Worm (Caenorhabditis elegans) whole organism, young adult: Measurements from ENCODE around the gene T05B4.8.
A peak's percentile ranks its signal among the peaks of the same experiment; 100 is the strongest.

Experiments used
- B0261.1 ChIP-seq: sonication (generic microtip); optimal IDR thresholded peaks from 2 replicates; lab custom pipeline; 2016; ENCODE audit warnings: mild to moderate bottlenecking, missing genetic modification characterization, moderate library complexity, missing compliant biosample characterization
- C06A6.2 ChIP-seq: fragments of 200-800 bp; sonication (Bioruptor generic); conservative IDR thresholded peaks from 2 replicates; pipeline ENCODE4 v1.3.6; 2022; ENCODE audit warnings: missing genetic modification characterization, missing compliant biosample characterization
- D2030.7 ChIP-seq: fragments of 200-800 bp; sonication (Bioruptor generic); IDR thresholded peaks from 2 replicates; pipeline ENCODE4 v1.3.6; 2022; ENCODE audit warnings: missing genetic modification reagents, missing genetic modification characterization, missing compliant biosample characterization
- F23B12.7 ChIP-seq: sonication (generic microtip); optimal IDR thresholded peaks from 2 replicates; lab custom pipeline; 2017; ENCODE audit warnings: missing genetic modification characterization, mild to moderate bottlenecking, missing compliant biosample characterization, antibody characterized with exemption, moderate library complexity; ENCODE audit not compliant: insufficient read depth
- F55B11.4 ChIP-seq: sonication (generic microtip); optimal IDR thresholded peaks from 2 replicates; lab custom pipeline; 2016; ENCODE audit warnings: missing compliant biosample characterization, missing genetic modification characterization, borderline replicate concordance; ENCODE audit not compliant: insufficient read depth
- F57C9.4 ChIP-seq: sonication (generic microtip); optimal IDR thresholded peaks from 2 replicates; lab custom pipeline; 2017; ENCODE audit warnings: mild to moderate bottlenecking, missing genetic modification characterization, missing compliant biosample characterization
- K12H6.12 ChIP-seq: fragments of 200-800 bp; sonication (Bioruptor generic); optimal IDR thresholded peaks from 2 replicates; lab custom pipeline; 2018; ENCODE audit warnings: mild to moderate bottlenecking, missing genetic modification characterization, missing compliant biosample characterization
- T26A5.8 ChIP-seq: sonication (generic microtip); optimal IDR thresholded peaks from 2 replicates; lab custom pipeline; 2016; ENCODE audit warnings: missing genetic modification characterization, missing compliant biosample characterization
- Y53G8AR.9 ChIP-seq: fragments of 200-800 bp; sonication (Bioruptor generic); conservative IDR thresholded peaks from 2 replicates; pipeline ENCODE4 v1.3.6; 2022; ENCODE audit warnings: missing genetic modification reagents, missing genetic modification characterization, missing compliant biosample characterization
- Y56A3A.18 ChIP-seq: fragments of 200-800 bp; sonication (Bioruptor generic); IDR thresholded peaks from 2 replicates; pipeline ENCODE4 v1.3.6; 2022; ENCODE audit warnings: missing genetic modification reagents, missing genetic modification characterization, missing compliant biosample characterization
- Y79H2A.3 ChIP-seq: fragments of 200-800 bp; sonication (Bioruptor generic); conservative IDR thresholded peaks from 2 replicates; pipeline ENCODE4 v1.3.6; 2022; ENCODE audit warnings: missing genetic modification reagents, missing genetic modification characterization, missing compliant biosample characterization
- atf-7 ChIP-seq: sonication (generic microtip); optimal IDR thresholded peaks from 2 replicates; lab custom pipeline; 2017; ENCODE audit warnings: mild to moderate bottlenecking, missing genetic modification characterization, missing compliant biosample characterization
- attf-3 ChIP-seq: fragments of 200-800 bp; sonication (Bioruptor generic); conservative IDR thresholded peaks from 2 replicates; pipeline ENCODE4 v1.3.6; 2022; ENCODE audit warnings: missing genetic modification reagents, missing genetic modification characterization, missing compliant biosample characterization
- attf-5 ChIP-seq: fragments of 200-800 bp; sonication (Bioruptor generic); optimal IDR thresholded peaks from 2 replicates; lab custom pipeline; 2018; ENCODE audit warnings: mild to moderate bottlenecking, missing genetic modification characterization, missing compliant biosample characterization
- bed-2 ChIP-seq: fragments of 200-800 bp; sonication (Bioruptor generic); IDR thresholded peaks from 2 replicates; pipeline ENCODE4 v1.3.6; 2022; ENCODE audit warnings: missing genetic modification reagents, missing genetic modification characterization, missing compliant biosample characterization
- ceh-40 ChIP-seq: fragments of 200-800 bp; sonication (Bioruptor generic); IDR thresholded peaks from 2 replicates; pipeline ENCODE4 v1.3.6; 2022; ENCODE audit warnings: missing genetic modification characterization, missing compliant biosample characterization
- chd-7 ChIP-seq: sonication (generic microtip); optimal IDR thresholded peaks from 2 replicates; lab custom pipeline; 2016; ENCODE audit warnings: mild to moderate bottlenecking, missing genetic modification characterization, moderate library complexity, missing compliant biosample characterization
- die-1 ChIP-seq: sonication (generic microtip); optimal IDR thresholded peaks from 2 replicates; lab custom pipeline; 2016; ENCODE audit warnings: missing genotype, mild to moderate bottlenecking, missing genetic modification characterization, missing compliant biosample characterization
- dpff-1 ChIP-seq: sonication (generic microtip); optimal IDR thresholded peaks from 2 replicates; lab custom pipeline; 2017; ENCODE audit warnings: mild to moderate bottlenecking, missing genetic modification characterization, missing compliant biosample characterization
- dpl-1 ChIP-seq: fragments of 150-350 bp; optimal IDR thresholded peaks from 2 replicates; lab custom pipeline; 2014; ENCODE audit warnings: missing biosample characterization, missing genetic modification reagents, missing genetic modification characterization
- efl-1 ChIP-seq: fragments of 150-350 bp; optimal IDR thresholded peaks from 2 replicates; lab custom pipeline; 2014; ENCODE audit warnings: missing biosample characterization, missing genetic modification reagents, missing genetic modification characterization
- fkh-3 ChIP-seq: sonication (generic microtip); optimal IDR thresholded peaks from 2 replicates; lab custom pipeline; 2016; ENCODE audit warnings: mild to moderate bottlenecking, missing genetic modification characterization, missing compliant biosample characterization
- hmg-1.2 ChIP-seq: fragments of 200-800 bp; sonication (Bioruptor generic); IDR thresholded peaks from 2 replicates; pipeline ENCODE4 v1.3.6; 2022; ENCODE audit warnings: missing genetic modification reagents, missing genetic modification characterization, missing compliant biosample characterization
- hsf-1 ChIP-seq: fragments of 200-800 bp; sonication (Bioruptor generic); IDR thresholded peaks from 2 replicates; pipeline ENCODE4 v1.3.6; 2022; ENCODE audit warnings: missing genetic modification reagents, missing genetic modification characterization, missing compliant biosample characterization
- lag-1 ChIP-seq: fragments of 200-800 bp; sonication (Bioruptor generic); IDR thresholded peaks from 2 replicates; pipeline ENCODE4 v1.3.6; 2022; ENCODE audit warnings: missing genetic modification reagents, missing genetic modification characterization, missing compliant biosample characterization
- lin-35 ChIP-seq, 3 experiments: fragments of 150-350 bp in 2 of 3; sonication (generic microtip) in 1 of 3; optimal IDR thresholded peaks; 2 replicates each; lab custom pipeline; 2014 to 2018; ENCODE audit warnings: missing biosample characterization in 3 of 3, missing genetic modification characterization in 3 of 3, missing genetic modification reagents in 3 of 3
- lin-40 ChIP-seq: sonication (generic microtip); optimal IDR thresholded peaks from 2 replicates; lab custom pipeline; 2016; ENCODE audit warnings: missing genetic modification characterization, mild to moderate bottlenecking, missing compliant biosample characterization, missing genotype, missing genetic modification reagents
- lin-54 ChIP-seq: fragments of 200-800 bp; sonication (Bioruptor generic); optimal IDR thresholded peaks from 2 replicates; lab custom pipeline; 2018; ENCODE audit warnings: mild to moderate bottlenecking, missing genetic modification characterization, missing compliant biosample characterization
- lsl-1 ChIP-seq: fragments of 200-800 bp; sonication (Bioruptor generic); optimal IDR thresholded peaks from 2 replicates; lab custom pipeline; 2018; ENCODE audit warnings: mild to moderate bottlenecking, missing genetic modification characterization, moderate library complexity, missing compliant biosample characterization
- lsy-27 ChIP-seq: sonication (generic microtip); optimal IDR thresholded peaks from 2 replicates; lab custom pipeline; 2017; ENCODE audit warnings: missing genetic modification characterization, mild to moderate bottlenecking, missing compliant biosample characterization, antibody characterized with exemption, missing genotype, borderline replicate concordance; ENCODE audit not compliant: insufficient read depth
- madf-10 ChIP-seq: sonication (generic microtip); optimal IDR thresholded peaks from 2 replicates; lab custom pipeline; 2016; ENCODE audit warnings: mild to moderate bottlenecking, missing genetic modification characterization, missing compliant biosample characterization
- madf-3 ChIP-seq: fragments of 200-800 bp; sonication (Bioruptor generic); IDR thresholded peaks from 2 replicates; pipeline ENCODE4 v1.3.6; 2022; ENCODE audit warnings: missing genetic modification reagents, missing genetic modification characterization, missing compliant biosample characterization
- mel-28 ChIP-seq: sonication (generic microtip); optimal IDR thresholded peaks from 2 replicates; lab custom pipeline; 2016; ENCODE audit warnings: borderline replicate concordance, mild to moderate bottlenecking, missing genetic modification characterization, missing compliant biosample characterization
- mes-4 ChIP-seq: sonication (generic microtip); optimal IDR thresholded peaks from 2 replicates; lab custom pipeline; 2016; ENCODE audit warnings: missing genotype, missing genetic modification characterization, missing compliant biosample characterization
- mxl-1 ChIP-seq: sonication (generic microtip); optimal IDR thresholded peaks from 2 replicates; lab custom pipeline; 2016; ENCODE audit warnings: missing genetic modification characterization, missing compliant biosample characterization
- nfya-1 ChIP-seq: sonication (generic microtip); optimal IDR thresholded peaks from 2 replicates; lab custom pipeline; 2017; ENCODE audit warnings: antibody characterized with exemption, missing compliant biosample characterization, missing genetic modification characterization, borderline replicate concordance; ENCODE audit not compliant: insufficient read depth
- nfya-2 ChIP-seq: fragments of 200-800 bp; sonication (Bioruptor generic); IDR thresholded peaks from 2 replicates; pipeline ENCODE4 v1.3.6; 2022; ENCODE audit warnings: missing genetic modification reagents, missing genetic modification characterization, missing compliant biosample characterization
- nfyb-1 ChIP-seq: fragments of 200-800 bp; sonication (Bioruptor generic); IDR thresholded peaks from 2 replicates; pipeline ENCODE4 v1.3.6; 2022; ENCODE audit warnings: missing genetic modification reagents, missing genetic modification characterization, missing compliant biosample characterization
- nhr-179 ChIP-seq: sonication (generic microtip); optimal IDR thresholded peaks from 2 replicates; lab custom pipeline; 2016; ENCODE audit warnings: mild to moderate bottlenecking, missing genetic modification characterization, missing compliant biosample characterization
- nhr-27 ChIP-seq: fragments of 200-800 bp; sonication (Bioruptor generic); optimal IDR thresholded peaks from 2 replicates; lab custom pipeline; 2018; ENCODE audit warnings: mild to moderate bottlenecking, missing genetic modification characterization, moderate library complexity, missing compliant biosample characterization
- sea-2 ChIP-seq: fragments of 200-800 bp; sonication (Bioruptor generic); IDR thresholded peaks from 2 replicates; pipeline ENCODE4 v1.3.6; 2022; ENCODE audit warnings: missing genetic modification characterization, missing compliant biosample characterization
- snpc-3.4 ChIP-seq: sonication (generic microtip); optimal IDR thresholded peaks from 2 replicates; lab custom pipeline; 2017; ENCODE audit warnings: missing genetic modification characterization, mild to moderate bottlenecking, missing compliant biosample characterization, antibody characterized with exemption, moderate library complexity, missing genotype, missing genetic modification reagents
- snpc-4 ChIP-seq, 5 experiments: fragments of 150-350 bp in 1 of 5; sonication (generic microtip) in 4 of 5; optimal IDR thresholded peaks; 2 replicates each; lab custom pipeline; 2014 to 2018; ENCODE audit warnings: missing genetic modification characterization in 5 of 5, missing biosample characterization in 3 of 5, antibody characterized with exemption in 2 of 5, mild to moderate bottlenecking in 2 of 5, missing compliant biosample characterization in 2 of 5, missing genotype in 2 of 5, moderate library complexity in 2 of 5, missing genetic modification reagents in 1 of 5
- somi-1 ChIP-seq: fragments of 200-800 bp; sonication (Bioruptor generic); optimal IDR thresholded peaks from 2 replicates; lab custom pipeline; 2018; ENCODE audit warnings: mild to moderate bottlenecking, missing genetic modification characterization, missing compliant biosample characterization
- tbx-9 ChIP-seq: sonication (generic microtip); optimal IDR thresholded peaks from 2 replicates; lab custom pipeline; 2016; ENCODE audit warnings: borderline replicate concordance, missing genetic modification characterization, inconsistent platforms, missing compliant biosample characterization
- tlf-1 ChIP-seq: fragments of 200-800 bp; sonication (Bioruptor generic); optimal IDR thresholded peaks from 2 replicates; lab custom pipeline; 2018; ENCODE audit warnings: mild to moderate bottlenecking, missing genetic modification characterization, missing compliant biosample characterization
- ztf-25 ChIP-seq: fragments of 200-800 bp; sonication (Bioruptor generic); IDR thresholded peaks from 2 replicates; pipeline ENCODE4 v1.3.6; 2022; ENCODE audit warnings: missing genetic modification reagents, missing genetic modification characterization, missing compliant biosample characterization
- ztf-3 ChIP-seq: fragments of 200-800 bp; sonication (Bioruptor generic); optimal IDR thresholded peaks from 2 replicates; lab custom pipeline; 2018; ENCODE audit warnings: mild to moderate bottlenecking, missing genetic modification characterization, missing compliant biosample characterization

Gene T05B4.8

ce11 chrV:4131471-4131939, 15.5 kb upstream of the T05B4.8 start, which contains the start of gene nhr-57 (continued):
- TF ChIP-seq chd-7, result peak; percentile 16
- TF ChIP-seq attf-5, result peak; percentile 29
- no peak for TF ChIP-seq lin-35 (GFP tag; optimal IDR thresholded peaks at IDR 0.05; lab: Kevin White, UChicago)
- no peak for TF ChIP-seq nfya-1 (tag; lab: Kevin White, UChicago)
- no peak for TF ChIP-seq Y79H2A.3 (GFP tag; lab: Robert Waterston, UW)
- TF ChIP-seq madf-10 (tag; lab: Kevin White, UChicago), result no peak
- TF ChIP-seq die-1 (tag; lab: Kevin White, UChicago), result no peak
- no peak for TF ChIP-seq nhr-179 (tag; lab: Kevin White, UChicago)
- TF ChIP-seq ztf-25 (GFP tag; lab: Robert Waterston, UW), result no peak
- TF ChIP-seq mxl-1 (tag; lab: Kevin White, UChicago), result no peak
- TF ChIP-seq snpc-4 (GFP tag; optimal IDR thresholded peaks at IDR 0.05; lab: Kevin White, UChicago), result no peak
- peak in 1 of 4 experiments; percentile 2 for TF ChIP-seq snpc-4 (tag; optimal IDR thresholded peaks at IDR 0.05; lab: Kevin White, UChicago)
- TF ChIP-seq lsy-27 (tag; lab: Kevin White, UChicago), result no peak
- no peak for TF ChIP-seq hmg-1.2
- TF ChIP-seq nhr-27, result no peak
- TF ChIP-seq atf-7 (tag; lab: Kevin White, UChicago), result peak; percentile 60
- TF ChIP-seq Y56A3A.18, result no peak
- TF ChIP-seq attf-3 (GFP tag; lab: Robert Waterston, UW), result no peak
- no peak for TF ChIP-seq tbx-9 (tag; lab: Kevin White, UChicago)
- TF ChIP-seq B0261.1 (tag; lab: Kevin White, UChicago), result no peak
- TF ChIP-seq bed-2 (GFP tag; lab: Robert Waterston, UW), result no peak
- TF ChIP-seq madf-3 (GFP tag; lab: Robert Waterston, UW), result no peak
- no peak for TF ChIP-seq efl-1 (GFP tag; lab: Kevin White, UChicago)
- peak; percentile 51 for TF ChIP-seq somi-1 (GFP tag; lab: Kevin White, UChicago)
- TF ChIP-seq F23B12.7 (tag; lab: Kevin White, UChicago), result no peak
- peak; percentile 77 for TF ChIP-seq lin-40 (tag; lab: Kevin White, UChicago)
- no peak for TF ChIP-seq nfya-2 (GFP tag; lab: Robert Waterston, UW)
- no peak for TF ChIP-seq nfyb-1 (GFP tag; lab: Robert Waterston, UW)
- TF ChIP-seq dpl-1, result no peak
- TF ChIP-seq C06A6.2, result no peak
- no peak for TF ChIP-seq fkh-3
- TF ChIP-seq dpff-1, result no peak
- no peak for TF ChIP-seq T26A5.8 (tag; lab: Kevin White, UChicago)
- TF ChIP-seq mes-4, result no peak
- TF ChIP-seq F57C9.4 (tag; lab: Kevin White, UChicago), result no peak
- no peak for TF ChIP-seq tlf-1
- TF ChIP-seq ceh-40, result no peak
- TF ChIP-seq mel-28 (tag; lab: Kevin White, UChicago), result no peak
- no peak for TF ChIP-seq lsl-1 (GFP tag; lab: Kevin White, UChicago)
- no peak for TF ChIP-seq K12H6.12 (tag; lab: Kevin White, UChicago)
- no peak for TF ChIP-seq hsf-1
- TF ChIP-seq F55B11.4 (tag; lab: Kevin White, UChicago), result no peak
- no peak for TF ChIP-seq lin-54 (GFP tag; lab: Kevin White, UChicago)
- TF ChIP-seq D2030.7 (GFP tag; lab: Robert Waterston, UW), result no peak
- TF ChIP-seq Y53G8AR.9, result no peak
- TF ChIP-seq lag-1 (GFP tag; lab: Robert Waterston, UW), result no peak
- TF ChIP-seq sea-2 (GFP tag; lab: Robert Waterston, UW), result no peak
- no peak for TF ChIP-seq ztf-3 (GFP tag; lab: Kevin White, UChicago)
- no peak for TF ChIP-seq snpc-3.4 (tag; lab: Kevin White, UChicago)
